Worm (Caenorhabditis elegans): ENCODE results near the gene bgal-2.

- TF ChIP-seq lin-15B (tag; optimal IDR thresholded peaks at IDR 0.05) (no peak), zag-1 (tag; optimal IDR thresholded peaks at IDR 0.05) (no peak), nhr-25 (tag; optimal IDR thresholded peaks at IDR 0.05; ENCODE audit: borderline replicate concordance, insufficient read depth) (no peak), nhr-10 (tag; optimal IDR thresholded peaks at IDR 0.05) (no peak), unc-62 (GFP tag; optimal IDR thresholded peaks at IDR 0.05 in 1 of 2) (peak in 1 of 2 experiments; percentile 96), unc-62 (tag; optimal IDR thresholded peaks at IDR 0.05) (no peak), unc-130 (GFP tag; optimal IDR thresholded peaks at IDR 0.05) (no peak), mxl-3 (GFP tag; optimal IDR thresholded peaks at IDR 0.05) (no peak), snpc-1.2 (GFP tag; IDR thresholded peaks at IDR 0.05) (no peak), aha-1 (tag) (no peak)
Measured at ce11 chrX:6740983-6741365, 43.2 kb upstream of the bgal-2 start.

Measured in whole organism, L4 larva.